Worm (Caenorhabditis elegans) whole organism, early embryonic: ENCODE results near the gene F36D4.1.

Experiments
- B0310.2 ChIP-seq: sonication (generic microtip); optimal IDR thresholded peaks from 2 replicates; lab custom pipeline; 2016; ENCODE audit warnings: mild to moderate bottlenecking, missing genetic modification characterization, missing compliant biosample characterization
- ama-1 ChIP-seq: fragments of 150-350 bp; optimal IDR thresholded peaks from 2 replicates; lab custom pipeline; 2014
- ceh-13 ChIP-seq: fragments of 200-800 bp; sonication (Bioruptor generic); optimal IDR thresholded peaks from 2 replicates; lab custom pipeline; 2018; ENCODE audit warnings: mild to moderate bottlenecking, missing genetic modification characterization, missing compliant biosample characterization
- ceh-36 ChIP-seq: sonication (generic microtip); optimal IDR thresholded peaks from 2 replicates; lab custom pipeline; 2016; ENCODE audit warnings: missing genetic modification characterization, inconsistent platforms, missing compliant biosample characterization
- pes-1 ChIP-seq: fragments of 200-800 bp; sonication (Bioruptor generic); IDR thresholded peaks from 2 replicates; pipeline ENCODE4 v1.3.6; 2022; ENCODE audit warnings: missing genetic modification reagents, missing genetic modification characterization, missing compliant biosample characterization
- sea-1 ChIP-seq: fragments of 200-800 bp; sonication (Bioruptor generic); conservative IDR thresholded peaks from 2 replicates; pipeline ENCODE4 v1.3.6; 2022; ENCODE audit warnings: missing genetic modification characterization, missing compliant biosample characterization
- tbx-11 ChIP-seq: fragments of 200-800 bp; sonication (Bioruptor generic); IDR thresholded peaks from 2 replicates; pipeline ENCODE4 v1.3.6; 2022; ENCODE audit warnings: missing genetic modification characterization, missing compliant biosample characterization

DNA sequence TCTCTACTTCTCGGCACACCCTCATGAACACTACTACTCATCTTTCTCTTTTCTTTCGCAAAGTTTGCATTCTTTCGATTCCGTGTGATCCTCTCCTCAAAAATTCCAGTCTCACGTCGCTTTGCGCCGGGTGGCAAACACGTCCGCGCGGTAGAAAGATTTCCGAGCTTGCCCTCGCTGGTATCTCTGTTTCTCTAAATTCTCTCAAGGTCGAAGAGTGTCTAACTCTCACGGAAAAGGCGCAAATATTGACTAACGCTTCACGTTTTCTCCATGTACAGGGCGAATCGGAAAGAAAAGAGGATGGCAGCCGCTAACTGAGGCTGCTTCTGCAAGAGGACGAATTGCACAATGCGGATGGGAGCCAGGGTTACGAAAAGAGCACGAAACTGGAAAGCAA, 6.0 kb downstream of the F36D4.1 start:
- no peak for TF ChIP-seq B0310.2
- TF ChIP-seq ceh-13 (GFP tag; lab: Kevin White, UChicago): no peak
- TF ChIP-seq pes-1 (GFP tag; lab: Robert Waterston, UW): no peak
- no peak for TF ChIP-seq ceh-36 (tag; lab: Kevin White, UChicago)
- TF ChIP-seq ama-1 (lab: Kevin White, UChicago): no peak
- no peak for TF ChIP-seq tbx-11 (GFP tag; lab: Robert Waterston, UW)
- no peak for TF ChIP-seq sea-1 (GFP tag; lab: Robert Waterston, UW)
